Fruit fly (Drosophila melanogaster) whole organism, adult: ENCODE data around the gene nuf.

Experiments
- CG11617 ChIP-seq: fragments of 200-800 bp; sonication (Bioruptor generic); optimal IDR thresholded peaks from 2 replicates; lab custom pipeline; 2017; ENCODE audit warnings: mild to moderate bottlenecking, missing biosample characterization, missing genetic modification reagents, missing genetic modification characterization
- CG33017 ChIP-seq: fragments of 200-800 bp; sonication (Bioruptor generic); optimal IDR thresholded peaks from 2 replicates; lab custom pipeline; 2018; ENCODE audit warnings: missing biosample characterization, mild to moderate bottlenecking, missing genetic modification characterization, moderate library complexity
- CG5204 ChIP-seq: fragments of 200-800 bp; sonication (Bioruptor generic); optimal IDR thresholded peaks from 2 replicates; lab custom pipeline; 2016; ENCODE audit warnings: missing biosample characterization, missing genetic modification characterization
- CG7101 ChIP-seq: fragments of 200-800 bp; sonication (Bioruptor generic); optimal IDR thresholded peaks from 2 replicates; lab custom pipeline; 2018; ENCODE audit warnings: missing biosample characterization, mild to moderate bottlenecking, missing genetic modification characterization, moderate library complexity
- Clk ChIP-seq: fragments of 200-800 bp; sonication (Bioruptor generic); optimal IDR thresholded peaks from 2 replicates; lab custom pipeline; 2017; ENCODE audit warnings: missing biosample characterization, missing genetic modification characterization
- Crg-1 ChIP-seq: fragments of 200-800 bp; sonication (Bioruptor generic); optimal IDR thresholded peaks from 2 replicates; lab custom pipeline; 2016; ENCODE audit warnings: missing biosample characterization, missing genetic modification characterization
- Hr96 ChIP-seq: fragments of 200-800 bp; sonication (Bioruptor generic); optimal IDR thresholded peaks from 2 replicates; lab custom pipeline; 2016; ENCODE audit warnings: missing biosample characterization, missing genetic modification characterization
- Mnt ChIP-seq: fragments of 200-800 bp; sonication (Bioruptor generic); optimal IDR thresholded peaks from 2 replicates; lab custom pipeline; 2016; ENCODE audit warnings: missing biosample characterization, mild to moderate bottlenecking, missing genetic modification characterization
- bab1 ChIP-seq: fragments of 200-800 bp; sonication (Bioruptor generic); optimal IDR thresholded peaks from 3 replicates; lab custom pipeline; 2019; ENCODE audit warnings: missing biosample characterization, mild to moderate bottlenecking, missing genetic modification characterization, moderate library complexity
- cnc ChIP-seq, 2 experiments: fragments of >200 bp; optimal IDR thresholded peaks; 2 replicates each; lab custom pipeline; 2017
- kay ChIP-seq: fragments of 200-800 bp; sonication (Bioruptor generic); peaks from one replicate; lab custom pipeline; 2016; ENCODE audit warnings: missing biosample characterization, missing genetic modification characterization, borderline replicate concordance
- tj ChIP-seq: fragments of 200-800 bp; sonication (Bioruptor generic); optimal IDR thresholded peaks from 3 replicates; lab custom pipeline; 2017; ENCODE audit warnings: missing biosample characterization, mild to moderate bottlenecking, missing genetic modification characterization, moderate library complexity

- TF ChIP-seq CG33017 (tag; lab: Kevin White, UChicago) (no peak), CG7101 (tag; lab: Kevin White, UChicago) (peak; percentile 28), bab1 (GFP tag; lab: Kevin White, UChicago) (no peak), Hr96 (GFP tag; lab: Kevin White, UChicago) (no peak), CG5204 (GFP tag; lab: Kevin White, UChicago) (peak; percentile 3), Mnt (GFP tag; lab: Kevin White, UChicago) (no peak), CG11617 (GFP tag; lab: Kevin White, UChicago) (no peak), tj (no peak), cnc (optimal IDR thresholded peaks at IDR 0.05; lab: Kevin White, UChicago) (no peak), Clk (GFP tag; lab: Kevin White, UChicago) (no peak), Crg-1 (GFP tag; lab: Kevin White, UChicago) (no peak), kay (GFP tag; lab: Kevin White, UChicago) (no peak)
These were observed 16.5 kb upstream of the nuf start for dm6 chr3L:14174197-14174596.
